Worm (Caenorhabditis elegans): Measurements from ENCODE around the gene srw-144.

- TF ChIP-seq W03F9.2 (tag; optimal IDR thresholded peaks at IDR 0.05): no peak
- TF ChIP-seq him-1 (tag; optimal IDR thresholded peaks at IDR 0.05): no peak
- no peak for TF ChIP-seq dao-5 (tag; optimal IDR thresholded peaks at IDR 0.05)
Observed at ce11 chrV:2964786-2965185, 4.0 kb upstream of the srw-144 start, which contains the start of gene srh-88.
